Fruit fly (Drosophila melanogaster): ENCODE measurements around the gene CG3557.

CG3557 gene

DNA sequence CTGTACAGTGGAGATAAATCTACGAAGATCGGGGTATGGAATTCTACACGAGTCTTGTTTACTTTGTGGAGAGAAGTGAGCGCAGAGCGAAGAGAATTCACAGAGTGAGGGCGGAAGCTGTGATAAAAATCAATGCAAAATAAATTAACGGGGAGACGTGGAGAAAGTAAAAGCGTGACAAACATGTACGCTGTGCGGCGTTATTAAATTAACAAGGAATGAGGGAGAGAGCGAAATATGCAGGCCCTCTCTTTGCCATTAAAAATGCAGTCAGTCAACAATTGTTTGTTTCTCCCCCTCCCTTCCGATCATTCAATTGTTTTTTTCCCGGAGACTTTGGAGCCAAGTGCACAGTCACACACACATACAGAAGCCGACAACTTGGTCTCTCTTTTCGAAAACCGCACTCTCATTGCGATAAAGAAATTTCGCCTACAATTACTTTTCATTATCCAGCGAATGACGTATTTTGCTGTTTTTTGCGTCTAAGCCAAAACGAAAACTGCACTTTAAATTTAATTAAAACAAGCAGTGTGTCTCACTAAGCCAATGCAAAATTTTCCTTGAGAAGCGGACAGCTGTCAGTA is 22.7 kb downstream of the CG3557 start (continued):
- no peak for TF ChIP-seq Nf-YC (tag; optimal IDR thresholded peaks at IDR 0.05)
- no peak for TF ChIP-seq PHDP (tag; optimal IDR thresholded peaks at IDR 0.05)
- TF ChIP-seq Rx (GFP tag; IDR thresholded peaks at IDR 0.05) = no peak
- no peak for TF ChIP-seq da (GFP tag; optimal IDR thresholded peaks at IDR 0.05)
- TF ChIP-seq dmrt11E (tag; optimal IDR thresholded peaks at IDR 0.05) = no peak
- no peak for TF ChIP-seq Antp (GFP tag; optimal IDR thresholded peaks at IDR 0.05)
- no peak for TF ChIP-seq Sox100B (GFP tag; optimal IDR thresholded peaks at IDR 0.05)
- no peak for TF ChIP-seq CG11695 (GFP tag; IDR thresholded peaks at IDR 0.05)
- TF ChIP-seq z (GFP tag; IDR thresholded peaks at IDR 0.05) = no peak
- no peak for TF ChIP-seq Dek (tag; optimal IDR thresholded peaks at IDR 0.05)
- no peak for TF ChIP-seq klu (GFP tag; IDR thresholded peaks at IDR 0.05)
- no peak for TF ChIP-seq CG14860 (GFP tag; IDR thresholded peaks at IDR 0.05; ENCODE audit: partially characterized antibody)
- TF ChIP-seq tio (GFP tag; optimal IDR thresholded peaks at IDR 0.05) = no peak
- TF ChIP-seq CG32772 (GFP tag; IDR thresholded peaks at IDR 0.05) = no peak
- TF ChIP-seq CG11085 (GFP tag; IDR thresholded peaks at IDR 0.05) = no peak
- peak; percentile 1 for TF ChIP-seq Med (GFP tag)
- TF ChIP-seq crol (GFP tag; IDR thresholded peaks at IDR 0.05) = peak; percentile 38; the same call in 1 of the 2 replicates
- no peak for TF ChIP-seq Ssrp (tag; optimal IDR thresholded peaks at IDR 0.05)
- 0 out of 2 replicates have a peak, but pooled peaks have one; percentile 10 for TF ChIP-seq seq (GFP tag; IDR thresholded peaks at IDR 0.05)
- TF ChIP-seq CG3726 (GFP tag; IDR thresholded peaks at IDR 0.05) = no peak
- no peak for TF ChIP-seq Mes4 (GFP tag; optimal IDR thresholded peaks at IDR 0.05)
- no peak for TF ChIP-seq so (GFP tag; IDR thresholded peaks at IDR 0.05)
- TF ChIP-seq Hmx (GFP tag; optimal IDR thresholded peaks at IDR 0.05) = no peak
- no peak for TF ChIP-seq CG11696 (GFP tag; IDR thresholded peaks at IDR 0.05)
- TF ChIP-seq CG9437 (GFP tag; optimal IDR thresholded peaks at IDR 0.05) = no peak
- TF ChIP-seq Asciz (GFP tag; optimal IDR thresholded peaks at IDR 0.05) = no peak
- no peak for TF ChIP-seq CG17328 (GFP tag; IDR thresholded peaks at IDR 0.05)
- no peak for TF ChIP-seq luna (GFP tag; optimal IDR thresholded peaks at IDR 0.05)
- TF ChIP-seq CG18262 (tag; optimal IDR thresholded peaks at IDR 0.05) = no peak
- TF ChIP-seq CG42726 (GFP tag; IDR thresholded peaks at IDR 0.05; ENCODE audit: partially characterized antibody) = no peak
- TF ChIP-seq grn (GFP tag; optimal IDR thresholded peaks at IDR 0.05) = no peak
- TF ChIP-seq wdn (GFP tag; IDR thresholded peaks at IDR 0.05) = no peak
- no peak for TF ChIP-seq pan (optimal IDR thresholded peaks at IDR 0.05)
- no peak for TF ChIP-seq pan (GFP tag; optimal IDR thresholded peaks at IDR 0.05 in 1 of 2, IDR thresholded peaks at IDR 0.05 in 1 of 2)
- no peak for TF ChIP-seq sr (GFP tag; IDR thresholded peaks at IDR 0.05)
- no peak for TF ChIP-seq sim (GFP tag; IDR thresholded peaks at IDR 0.05)
- no peak for TF ChIP-seq sna (GFP tag; IDR thresholded peaks at IDR 0.05; ENCODE audit: partially characterized antibody)
- no peak for TF ChIP-seq CG17385 (GFP tag; optimal IDR thresholded peaks at IDR 0.05)
- TF ChIP-seq CG8478 (optimal IDR thresholded peaks at IDR 0.05) = no peak
- TF ChIP-seq Blimp-1 (GFP tag; optimal IDR thresholded peaks at IDR 0.05) = peak; percentile 27
- TF ChIP-seq CG17612 (GFP tag; IDR thresholded peaks at IDR 0.05) = no peak
- TF ChIP-seq tna (GFP tag; IDR thresholded peaks at IDR 0.05; ENCODE audit: partially characterized antibody) = peak; percentile 26; the same call in 1 of the 2 replicates
- no peak for TF ChIP-seq zfh1 (GFP tag; IDR thresholded peaks at IDR 0.05)
- no peak for TF ChIP-seq kay (GFP tag; optimal IDR thresholded peaks at IDR 0.05)
- TF ChIP-seq CG13424 (tag; optimal IDR thresholded peaks at IDR 0.05) = no peak
- TF ChIP-seq ci (GFP tag; IDR thresholded peaks at IDR 0.05) = 0 out of 3 replicates have a peak, but pooled peaks have one; percentile 19
- no peak for TF ChIP-seq CG12769 (tag; optimal IDR thresholded peaks at IDR 0.05)
- no peak for TF ChIP-seq CG17829 (tag; optimal IDR thresholded peaks at IDR 0.05)
- TF ChIP-seq CG16815 (GFP tag; optimal IDR thresholded peaks at IDR 0.05) = no peak
- TF ChIP-seq Doc3 (GFP tag; IDR thresholded peaks at IDR 0.05; ENCODE audit: partially characterized antibody) = no peak
- TF ChIP-seq Ets65A (GFP tag) = no peak
- no peak for TF ChIP-seq CG33213 (GFP tag; optimal IDR thresholded peaks at IDR 0.05)

All from whole organism, embryonic.